Worm (Caenorhabditis elegans) whole organism, late embryonic: ENCODE data around the gene EEED8.3.

Source experiments
- C08G9.2 ChIP-seq: sonication (generic microtip); optimal IDR thresholded peaks from 2 replicates; lab custom pipeline; 2016; ENCODE audit warnings: mild to moderate bottlenecking, missing genetic modification characterization, moderate library complexity, missing compliant biosample characterization
- F13H6.1 ChIP-seq: sonication (generic microtip); optimal IDR thresholded peaks from 2 replicates; lab custom pipeline; 2016; ENCODE audit warnings: missing genetic modification characterization, missing compliant biosample characterization
- ceh-24 ChIP-seq: sonication (generic microtip); optimal IDR thresholded peaks from 2 replicates; lab custom pipeline; 2016; ENCODE audit warnings: mild to moderate bottlenecking, missing genetic modification characterization, missing compliant biosample characterization
- hlh-13 ChIP-seq: fragments of 200-800 bp; sonication (Bioruptor generic); optimal IDR thresholded peaks from 2 replicates; lab custom pipeline; 2018; ENCODE audit warnings: mild to moderate bottlenecking, missing genetic modification characterization, missing compliant biosample characterization
- hlh-30 ChIP-seq: sonication (generic microtip); optimal IDR thresholded peaks from 2 replicates; lab custom pipeline; 2017; ENCODE audit warnings: antibody characterized with exemption, missing genetic modification characterization, missing compliant biosample characterization; ENCODE audit not compliant: insufficient read depth
- hlh-8 ChIP-seq: sonication (generic microtip); optimal IDR thresholded peaks from 2 replicates; lab custom pipeline; 2016; ENCODE audit warnings: missing genotype, missing genetic modification characterization, missing compliant biosample characterization
- pros-1 ChIP-seq: fragments of 150-350 bp; optimal IDR thresholded peaks from 2 replicates; lab custom pipeline; 2014; ENCODE audit warnings: missing biosample characterization, missing genetic modification reagents, missing genetic modification characterization
- rnt-1 ChIP-seq: sonication (generic microtip); optimal IDR thresholded peaks from 2 replicates; lab custom pipeline; 2016; ENCODE audit warnings: missing genetic modification characterization, missing compliant biosample characterization
- sox-4 ChIP-seq: sonication (generic microtip); optimal IDR thresholded peaks from 2 replicates; lab custom pipeline; 2017; ENCODE audit warnings: mild to moderate bottlenecking, missing genetic modification characterization, inconsistent platforms, missing compliant biosample characterization
- unc-42 ChIP-seq: sonication (generic microtip); optimal IDR thresholded peaks from 2 replicates; lab custom pipeline; 2016; ENCODE audit warnings: missing genotype, missing genetic modification characterization, missing compliant biosample characterization

DNA sequence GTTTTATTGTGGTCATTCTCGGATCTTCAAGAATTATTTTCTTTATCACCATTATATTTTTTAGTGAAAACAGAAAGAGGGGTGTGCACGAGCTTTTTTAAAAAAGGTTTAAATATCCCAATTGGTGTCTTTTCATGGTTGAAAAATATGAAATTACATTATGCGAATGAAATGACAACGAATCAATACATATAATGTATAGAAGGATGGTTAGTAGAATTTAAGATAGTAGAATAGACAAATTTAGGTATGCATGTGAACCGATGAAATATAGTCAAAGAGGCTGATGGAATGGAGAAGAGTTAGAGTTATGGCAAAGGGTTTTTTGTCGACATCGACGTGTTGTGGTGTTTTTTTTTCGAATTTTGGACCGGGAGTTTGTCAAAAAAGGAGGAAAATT, 49.6 kb upstream of the EEED8.3 start:
- TF ChIP-seq hlh-30 (tag; lab: Kevin White, UChicago) (no peak), ceh-24 (tag; lab: Kevin White, UChicago) (no peak), hlh-13 (GFP tag; lab: Kevin White, UChicago) (no peak), sox-4 (no peak), hlh-8 (tag; lab: Kevin White, UChicago) (no peak), rnt-1 (no peak), pros-1 (no peak), C08G9.2 (tag; lab: Kevin White, UChicago) (no peak), unc-42 (tag; lab: Kevin White, UChicago) (no peak), F13H6.1 (tag; lab: Kevin White, UChicago) (no peak)
